Worm (Caenorhabditis elegans) whole organism, young adult: Measurements from ENCODE around the gene fbxa-74.

ENCODE experiments used
- B0261.1 ChIP-seq: sonication (generic microtip); optimal IDR thresholded peaks from 2 replicates; lab custom pipeline; 2016; ENCODE audit warnings: mild to moderate bottlenecking, missing genetic modification characterization, moderate library complexity, missing compliant biosample characterization
- C17E4.6 ChIP-seq: fragments of 200-800 bp; sonication (Bioruptor generic); IDR thresholded peaks from 2 replicates; pipeline ENCODE4 v1.3.6; 2022; ENCODE audit warnings: missing genetic modification reagents, missing genetic modification characterization, missing compliant biosample characterization
- F22D6.2 ChIP-seq: sonication (generic microtip); optimal IDR thresholded peaks from 2 replicates; lab custom pipeline; 2016; ENCODE audit warnings: mild to moderate bottlenecking, missing genetic modification characterization, missing compliant biosample characterization
- F33H1.4 ChIP-seq: fragments of 200-800 bp; sonication (Bioruptor generic); IDR thresholded peaks from 2 replicates; pipeline ENCODE4 v1.3.6; 2022; ENCODE audit warnings: missing genetic modification reagents, missing genetic modification characterization, missing compliant biosample characterization
- F37B4.10 ChIP-seq: fragments of 200-800 bp; sonication (Bioruptor generic); IDR thresholded peaks from 2 replicates; pipeline ENCODE4 v1.3.6; 2022; ENCODE audit warnings: missing genetic modification characterization, missing compliant biosample characterization
- Y53G8AR.9 ChIP-seq: fragments of 200-800 bp; sonication (Bioruptor generic); conservative IDR thresholded peaks from 2 replicates; pipeline ENCODE4 v1.3.6; 2022; ENCODE audit warnings: missing genetic modification reagents, missing genetic modification characterization, missing compliant biosample characterization
- Y95B8A.8 ChIP-seq: fragments of 200-800 bp; sonication (Bioruptor generic); IDR thresholded peaks from 2 replicates; pipeline ENCODE4 v1.3.6; 2022; ENCODE audit warnings: missing genetic modification reagents, missing genetic modification characterization, missing compliant biosample characterization
- akir-1 ChIP-seq: fragments of 200-800 bp; sonication (Bioruptor generic); optimal IDR thresholded peaks from 2 replicates; lab custom pipeline; 2018; ENCODE audit warnings: mild to moderate bottlenecking, missing genetic modification characterization, moderate library complexity, missing compliant biosample characterization
- ama-1 ChIP-seq, 3 experiments: fragments of 150-350 bp in 1 of 3; sonication (generic microtip) in 2 of 3; optimal IDR thresholded peaks; 2 replicates each; lab custom pipeline; 2014 to 2018; ENCODE audit warnings: missing biosample characterization in 2 of 3, missing genetic modification characterization in 2 of 3, missing genetic modification reagents in 2 of 3
- athp-1 ChIP-seq: sonication (generic microtip); optimal IDR thresholded peaks from 2 replicates; lab custom pipeline; 2017; ENCODE audit warnings: mild to moderate bottlenecking, missing genetic modification characterization, missing compliant biosample characterization
- cebp-1 ChIP-seq, 2 experiments: fragments of 200-800 bp in 1 of 2; sonication (Bioruptor generic) in 1 of 2; sonication (generic microtip) in 1 of 2; IDR thresholded peaks in 1 of 2; optimal IDR thresholded peaks in 1 of 2; 2 replicates each; pipeline versions ENCODE4 v1.3.6 to Lab custom; 2017 to 2022; ENCODE audit warnings: missing compliant biosample characterization in 2 of 2, missing genetic modification characterization in 2 of 2, mild to moderate bottlenecking in 1 of 2, missing genetic modification reagents in 1 of 2, moderate library complexity in 1 of 2
- cebp-2 ChIP-seq: fragments of 200-800 bp; sonication (Bioruptor generic); IDR thresholded peaks from 2 replicates; pipeline ENCODE4 v1.3.6; 2022; ENCODE audit warnings: missing genetic modification characterization, missing compliant biosample characterization
- ceh-27 ChIP-seq: fragments of 200-800 bp; sonication (Bioruptor generic); optimal IDR thresholded peaks from 2 replicates; lab custom pipeline; 2018; ENCODE audit warnings: mild to moderate bottlenecking, missing genetic modification characterization, moderate library complexity, missing compliant biosample characterization
- chd-7 ChIP-seq: sonication (generic microtip); optimal IDR thresholded peaks from 2 replicates; lab custom pipeline; 2016; ENCODE audit warnings: mild to moderate bottlenecking, missing genetic modification characterization, moderate library complexity, missing compliant biosample characterization
- die-1 ChIP-seq: sonication (generic microtip); optimal IDR thresholded peaks from 2 replicates; lab custom pipeline; 2016; ENCODE audit warnings: missing genotype, mild to moderate bottlenecking, missing genetic modification characterization, missing compliant biosample characterization
- dox-1 ChIP-seq: fragments of 200-800 bp; sonication (Bioruptor generic); IDR thresholded peaks from 2 replicates; pipeline ENCODE4 v1.3.6; 2022; ENCODE audit warnings: missing genetic modification reagents, missing genetic modification characterization, missing compliant biosample characterization
- ets-4 ChIP-seq: fragments of 200-800 bp; sonication (Bioruptor generic); optimal IDR thresholded peaks from 2 replicates; lab custom pipeline; 2018; ENCODE audit warnings: mild to moderate bottlenecking, missing genetic modification characterization, missing compliant biosample characterization
- him-1 ChIP-seq: sonication (generic microtip); optimal IDR thresholded peaks from 2 replicates; lab custom pipeline; 2016; ENCODE audit warnings: missing genotype, missing genetic modification reagents, missing genetic modification characterization, missing compliant biosample characterization
- hmg-1.2 ChIP-seq: fragments of 200-800 bp; sonication (Bioruptor generic); IDR thresholded peaks from 2 replicates; pipeline ENCODE4 v1.3.6; 2022; ENCODE audit warnings: missing genetic modification reagents, missing genetic modification characterization, missing compliant biosample characterization
- hsf-1 ChIP-seq: fragments of 200-800 bp; sonication (Bioruptor generic); IDR thresholded peaks from 2 replicates; pipeline ENCODE4 v1.3.6; 2022; ENCODE audit warnings: missing genetic modification reagents, missing genetic modification characterization, missing compliant biosample characterization
- lag-1 ChIP-seq: fragments of 200-800 bp; sonication (Bioruptor generic); IDR thresholded peaks from 2 replicates; pipeline ENCODE4 v1.3.6; 2022; ENCODE audit warnings: missing genetic modification reagents, missing genetic modification characterization, missing compliant biosample characterization
- lin-26 ChIP-seq: fragments of 200-800 bp; sonication (Bioruptor generic); IDR thresholded peaks from 2 replicates; pipeline ENCODE4 v1.3.6; 2022; ENCODE audit warnings: missing genetic modification reagents, missing genetic modification characterization, missing compliant biosample characterization
- lin-54 ChIP-seq: fragments of 200-800 bp; sonication (Bioruptor generic); optimal IDR thresholded peaks from 2 replicates; lab custom pipeline; 2018; ENCODE audit warnings: mild to moderate bottlenecking, missing genetic modification characterization, missing compliant biosample characterization
- mel-28 ChIP-seq: sonication (generic microtip); optimal IDR thresholded peaks from 2 replicates; lab custom pipeline; 2016; ENCODE audit warnings: borderline replicate concordance, mild to moderate bottlenecking, missing genetic modification characterization, missing compliant biosample characterization
- nhr-27 ChIP-seq: fragments of 200-800 bp; sonication (Bioruptor generic); optimal IDR thresholded peaks from 2 replicates; lab custom pipeline; 2018; ENCODE audit warnings: mild to moderate bottlenecking, missing genetic modification characterization, moderate library complexity, missing compliant biosample characterization
- nhr-80 ChIP-seq: sonication (generic microtip); optimal IDR thresholded peaks from 2 replicates; lab custom pipeline; 2016; ENCODE audit warnings: missing genetic modification characterization, missing compliant biosample characterization
- nhr-90 ChIP-seq: sonication (generic microtip); optimal IDR thresholded peaks from 2 replicates; lab custom pipeline; 2016; ENCODE audit warnings: missing genotype, mild to moderate bottlenecking, missing genetic modification characterization, missing compliant biosample characterization
- rec-8 ChIP-seq, 2 experiments: sonication (generic microtip); optimal IDR thresholded peaks; 2 replicates each; lab custom pipeline; 2016; ENCODE audit warnings: mild to moderate bottlenecking in 2 of 2, missing genetic modification characterization in 2 of 2, missing genetic modification reagents in 2 of 2, missing genotype in 2 of 2, missing biosample characterization in 1 of 2, missing compliant biosample characterization in 1 of 2, moderate library complexity in 1 of 2
- rpc-1 ChIP-seq, 2 experiments: fragments of 150-350 bp in 1 of 2; sonication (generic microtip) in 1 of 2; optimal IDR thresholded peaks; 2 replicates each; lab custom pipeline; 2014 to 2018; ENCODE audit warnings: missing biosample characterization in 1 of 2, missing genetic modification characterization in 1 of 2, missing genetic modification reagents in 1 of 2, missing genotype in 1 of 2
- sdz-38 ChIP-seq: sonication (generic microtip); optimal IDR thresholded peaks from 2 replicates; lab custom pipeline; 2016; ENCODE audit warnings: missing genotype, missing genetic modification characterization, missing compliant biosample characterization
- snpc-1.1 ChIP-seq: sonication (generic microtip); optimal IDR thresholded peaks from 2 replicates; lab custom pipeline; 2017; ENCODE audit warnings: missing genetic modification characterization, mild to moderate bottlenecking, missing compliant biosample characterization, antibody characterized with exemption, moderate library complexity, missing genotype, missing genetic modification reagents; ENCODE audit not compliant: insufficient read depth
- snpc-1.3 ChIP-seq: sonication (generic microtip); optimal IDR thresholded peaks from 2 replicates; lab custom pipeline; 2017; ENCODE audit warnings: missing genetic modification characterization, mild to moderate bottlenecking, missing compliant biosample characterization, antibody characterized with exemption, moderate library complexity, missing genotype, missing genetic modification reagents; ENCODE audit not compliant: insufficient read depth
- snpc-3.4 ChIP-seq: sonication (generic microtip); optimal IDR thresholded peaks from 2 replicates; lab custom pipeline; 2017; ENCODE audit warnings: missing genetic modification characterization, mild to moderate bottlenecking, missing compliant biosample characterization, antibody characterized with exemption, moderate library complexity, missing genotype, missing genetic modification reagents
- snpc-4 ChIP-seq, 5 experiments: fragments of 150-350 bp in 1 of 5; sonication (generic microtip) in 4 of 5; optimal IDR thresholded peaks; 2 replicates each; lab custom pipeline; 2014 to 2018; ENCODE audit warnings: missing genetic modification characterization in 5 of 5, missing biosample characterization in 3 of 5, antibody characterized with exemption in 2 of 5, mild to moderate bottlenecking in 2 of 5, missing compliant biosample characterization in 2 of 5, missing genotype in 2 of 5, moderate library complexity in 2 of 5, missing genetic modification reagents in 1 of 5
- tbp1 ChIP-seq: fragments of 200-800 bp; sonication (Bioruptor generic); optimal IDR thresholded peaks from 2 replicates; lab custom pipeline; 2018; ENCODE audit warnings: mild to moderate bottlenecking, missing genetic modification characterization, missing compliant biosample characterization
- ztf-18 ChIP-seq: sonication (generic microtip); optimal IDR thresholded peaks from 2 replicates; lab custom pipeline; 2016; ENCODE audit warnings: missing genotype, mild to moderate bottlenecking, missing genetic modification characterization, missing compliant biosample characterization
- ztf-22 ChIP-seq: fragments of 200-800 bp; sonication (Bioruptor generic); optimal IDR thresholded peaks from 2 replicates; lab custom pipeline; 2018; ENCODE audit warnings: mild to moderate bottlenecking, missing genetic modification characterization, moderate library complexity, missing compliant biosample characterization
- ztf-26 ChIP-seq: sonication (generic microtip); optimal IDR thresholded peaks from 2 replicates; lab custom pipeline; 2017; ENCODE audit warnings: missing genetic modification characterization, missing compliant biosample characterization

The fbxa-74 gene

ce11 chrIII:1698842-1699241 is at the start of gene fbxa-74:
TSS of gene fbxa-74 (minus strand) at chrIII:1698986.
- TF ChIP-seq ztf-26: no peak
- no peak for TF ChIP-seq him-1
- peak; percentile 35; the same call in 1 of the 2 replicates for TF ChIP-seq cebp-1 (GFP tag; IDR thresholded peaks at IDR 0.05; lab: Robert Waterston, UW)
- TF ChIP-seq cebp-1 (tag; optimal IDR thresholded peaks at IDR 0.05; lab: Kevin White, UChicago): peak; percentile 57
- TF ChIP-seq ztf-22 (GFP tag; lab: Kevin White, UChicago): no peak
- no peak for TF ChIP-seq dox-1
- peak; percentile 71 for TF ChIP-seq nhr-80
- 0 out of 2 replicates have a peak, but pooled peaks have one; percentile 37 for TF ChIP-seq F37B4.10 (GFP tag; lab: Robert Waterston, UW)
- TF ChIP-seq ceh-27 (GFP tag; lab: Kevin White, UChicago): no peak
- no peak for TF ChIP-seq lag-1 (GFP tag; lab: Robert Waterston, UW)
- TF ChIP-seq F33H1.4 (GFP tag; lab: Robert Waterston, UW): no peak
- no peak for TF ChIP-seq ama-1 (optimal IDR thresholded peaks at IDR 0.05; lab: Kevin White, UChicago)
- no peak for TF ChIP-seq ama-1 (GFP tag; optimal IDR thresholded peaks at IDR 0.05; lab: Kevin White, UChicago)
- TF ChIP-seq C17E4.6: no peak
- TF ChIP-seq rec-8 (tag; optimal IDR thresholded peaks at IDR 0.05; lab: Kevin White, UChicago): no peak
- TF ChIP-seq snpc-4 (GFP tag; optimal IDR thresholded peaks at IDR 0.05; lab: Kevin White, UChicago): no peak
- TF ChIP-seq snpc-4 (tag; optimal IDR thresholded peaks at IDR 0.05; lab: Kevin White, UChicago): no peak
- no peak for TF ChIP-seq sdz-38 (tag; lab: Kevin White, UChicago)
- no peak for TF ChIP-seq nhr-27 (tag; lab: Kevin White, UChicago)
- TF ChIP-seq F22D6.2 (tag; lab: Kevin White, UChicago): no peak
- no peak for TF ChIP-seq athp-1 (tag; lab: Kevin White, UChicago)
- TF ChIP-seq snpc-1.3 (tag; lab: Kevin White, UChicago): no peak

- peak; percentile 58 for TF ChIP-seq tbp1 (GFP tag; lab: Kevin White, UChicago)
- no peak for TF ChIP-seq akir-1 (GFP tag; lab: Kevin White, UChicago)
- TF ChIP-seq snpc-1.1 (tag; lab: Kevin White, UChicago): no peak
- TF ChIP-seq rpc-1 (optimal IDR thresholded peaks at IDR 0.05; lab: Kevin White, UChicago): no peak
- TF ChIP-seq rpc-1 (tag; optimal IDR thresholded peaks at IDR 0.05; lab: Kevin White, UChicago): peak; percentile 53
- no peak for TF ChIP-seq mel-28 (tag; lab: Kevin White, UChicago)
Observed at ce11 chrIII:1745450-1746127, 46.8 kb upstream of the fbxa-74 start.

- TF ChIP-seq nhr-27 (tag; lab: Kevin White, UChicago): no peak
- peak; percentile 29 for TF ChIP-seq snpc-3.4 (tag; lab: Kevin White, UChicago)
- TF ChIP-seq rpc-1 (optimal IDR thresholded peaks at IDR 0.05; lab: Kevin White, UChicago): peak; percentile 72
- TF ChIP-seq rpc-1 (tag; optimal IDR thresholded peaks at IDR 0.05; lab: Kevin White, UChicago): peak; percentile 90
- peak; percentile 31 for TF ChIP-seq him-1
- TF ChIP-seq lin-54 (GFP tag; lab: Kevin White, UChicago): peak; percentile 28
- TF ChIP-seq rec-8 (tag; optimal IDR thresholded peaks at IDR 0.05; lab: Kevin White, UChicago): peak; percentile 17
- TF ChIP-seq nhr-90: peak; percentile 66
- peak; percentile 42 for TF ChIP-seq chd-7
- 0 out of 2 replicates have a peak, but pooled peaks have one; percentile 17 for TF ChIP-seq Y95B8A.8 (GFP tag; lab: Robert Waterston, UW)
- peak; percentile 20 for TF ChIP-seq athp-1 (tag; lab: Kevin White, UChicago)
- 0 out of 2 replicates have a peak, but pooled peaks have one; percentile 11 for TF ChIP-seq hmg-1.2
- peak; percentile 78 for TF ChIP-seq lin-26 (GFP tag; lab: Robert Waterston, UW)
- no peak for TF ChIP-seq cebp-1 (GFP tag; IDR thresholded peaks at IDR 0.05; lab: Robert Waterston, UW)
- TF ChIP-seq cebp-1 (tag; optimal IDR thresholded peaks at IDR 0.05; lab: Kevin White, UChicago): peak; percentile 4
- TF ChIP-seq hsf-1 (GFP tag; lab: Robert Waterston, UW): no peak
- TF ChIP-seq tbp1 (GFP tag; lab: Kevin White, UChicago): peak; percentile 91
- no peak for TF ChIP-seq cebp-2 (GFP tag; lab: Robert Waterston, UW)
- TF ChIP-seq die-1 (tag; lab: Kevin White, UChicago): peak; percentile 72
- TF ChIP-seq Y53G8AR.9 (GFP tag; lab: Robert Waterston, UW): no peak
- peak; percentile 71 for TF ChIP-seq B0261.1 (tag; lab: Kevin White, UChicago)
- TF ChIP-seq ztf-18 (tag; lab: Kevin White, UChicago): peak; percentile 52
- TF ChIP-seq ets-4 (GFP tag; lab: Kevin White, UChicago): no peak
- no peak for TF ChIP-seq snpc-4 (GFP tag; optimal IDR thresholded peaks at IDR 0.05; lab: Kevin White, UChicago)
- TF ChIP-seq snpc-4 (tag; optimal IDR thresholded peaks at IDR 0.05; lab: Kevin White, UChicago): no peak
- TF ChIP-seq, all 124 proteins: peak for 16
Observed at ce11 chrIII:1744486-1744885, 45.7 kb upstream of the fbxa-74 start.
